Fruit fly (Drosophila melanogaster): Measurements from ENCODE around the gene Cpr67B.

Cpr67B gene

DNA sequence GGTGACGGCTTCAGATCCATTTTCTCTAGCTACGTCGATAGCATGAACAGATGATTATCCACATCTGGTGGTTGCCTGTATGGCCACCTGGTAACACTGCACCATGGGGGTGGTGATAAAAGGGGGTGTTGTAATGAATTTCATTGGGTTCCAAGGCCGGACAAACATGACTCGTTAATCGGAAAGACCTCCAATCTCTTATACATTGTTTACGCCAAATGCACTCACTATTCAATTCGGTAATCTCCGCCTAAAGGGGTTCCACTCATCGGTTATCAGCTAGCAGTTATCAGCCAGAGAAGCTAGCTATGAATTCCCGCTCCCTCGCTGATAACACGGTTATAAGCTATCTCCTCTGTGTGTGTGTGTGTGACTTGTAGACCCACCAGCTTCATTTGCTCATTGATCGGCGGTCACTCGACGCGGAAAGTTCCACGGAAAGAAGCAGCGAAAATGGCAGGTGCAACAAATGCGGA lies 44.3 kb upstream of the Cpr67B start, which contains the start of gene Pdxk:
TSS of gene Pdxk (plus strand) at position 100 of the 476 bp plus-strand sequence.
- peak; percentile 26 for TF ChIP-seq CG13894 (tag; optimal IDR thresholded peaks at IDR 0.05)
- TF ChIP-seq CG12071 (GFP tag; optimal IDR thresholded peaks at IDR 0.05): peak; percentile 22
- TF ChIP-seq CG1603 (tag; optimal IDR thresholded peaks at IDR 0.05): peak; percentile 49
- TF ChIP-seq kni (GFP tag; optimal IDR thresholded peaks at IDR 0.05): peak; percentile 44
- TF ChIP-seq Fer3 (tag; optimal IDR thresholded peaks at IDR 0.05): peak; percentile 22
- 0 out of 3 replicates have a peak, but pooled peaks have one; percentile 30 for TF ChIP-seq HLH4C (GFP tag; IDR thresholded peaks at IDR 0.05; ENCODE audit: partially characterized antibody)
- peak; percentile 0 for TF ChIP-seq gro (GFP tag; optimal IDR thresholded peaks at IDR 0.05)
- no peak for TF ChIP-seq CG2202 (tag; optimal IDR thresholded peaks at IDR 0.05)
- TF ChIP-seq kah (GFP tag; optimal IDR thresholded peaks at IDR 0.05): peak; percentile 63
- TF ChIP-seq CG9797 (GFP tag; optimal IDR thresholded peaks at IDR 0.05): peak; percentile 49
- peak; percentile 92 for TF ChIP-seq CG15514 (GFP tag; optimal IDR thresholded peaks at IDR 0.05)
- 0 out of 2 replicates have a peak, but pooled peaks have one; percentile 24 for TF ChIP-seq amos (GFP tag; IDR thresholded peaks at IDR 0.05; ENCODE audit: partially characterized antibody)
- peak; percentile 45 for TF ChIP-seq Nf-YC (tag; optimal IDR thresholded peaks at IDR 0.05)
- no peak for TF ChIP-seq CG17802 (tag; optimal IDR thresholded peaks at IDR 0.05)
- TF ChIP-seq E2f2 (GFP tag; IDR thresholded peaks at IDR 0.05): peak; percentile 37; the same call in 1 of the 2 replicates
- TF ChIP-seq CG9437 (GFP tag; optimal IDR thresholded peaks at IDR 0.05): peak; percentile 47
- TF ChIP-seq chinmo (GFP tag; IDR thresholded peaks at IDR 0.05; ENCODE audit: partially characterized antibody): peak; percentile 77; the same call in 3 of the 4 replicates
- no peak for TF ChIP-seq aop (GFP tag; IDR thresholded peaks at IDR 0.05)
- peak; percentile 46 for TF ChIP-seq nau (GFP tag; optimal IDR thresholded peaks at IDR 0.05)
- peak; percentile 45 for TF ChIP-seq CrebB (tag; optimal IDR thresholded peaks at IDR 0.05)
- TF ChIP-seq jing (GFP tag; optimal IDR thresholded peaks at IDR 0.05): no peak
- TF ChIP-seq tgo (GFP tag; IDR thresholded peaks at IDR 0.05): no peak
- 0 out of 2 replicates have a peak, but pooled peaks have one; percentile 39 for TF ChIP-seq Scr (GFP tag; IDR thresholded peaks at IDR 0.05; ENCODE audit: partially characterized antibody)
- peak; percentile 24 for TF ChIP-seq BtbVII (GFP tag; optimal IDR thresholded peaks at IDR 0.05)
- peak; percentile 39; the same call in 1 of the 2 replicates for TF ChIP-seq ttk (GFP tag; IDR thresholded peaks at IDR 0.05)
- TF ChIP-seq Sry-δ (GFP tag; optimal IDR thresholded peaks at IDR 0.05): peak; percentile 72
- TF ChIP-seq mam (GFP tag; optimal IDR thresholded peaks at IDR 0.05): peak; percentile 10
- TF ChIP-seq mirr (GFP tag; optimal IDR thresholded peaks at IDR 0.05): peak; percentile 96
- peak; percentile 94 for TF ChIP-seq z (GFP tag; IDR thresholded peaks at IDR 0.05)
- 0 out of 2 replicates have a peak, but pooled peaks have one; percentile 22 for TF ChIP-seq hbn (GFP tag; IDR thresholded peaks at IDR 0.05; ENCODE audit: partially characterized antibody)
- no peak for TF ChIP-seq CG5245 (GFP tag; optimal IDR thresholded peaks at IDR 0.05)
- TF ChIP-seq btn (GFP tag; optimal IDR thresholded peaks at IDR 0.05): no peak
- TF ChIP-seq wek (GFP tag; optimal IDR thresholded peaks at IDR 0.05): peak; percentile 59
- no peak for TF ChIP-seq CG2889 (GFP tag; IDR thresholded peaks at IDR 0.05)
- no peak for TF ChIP-seq CG3065 (GFP tag; optimal IDR thresholded peaks at IDR 0.05)
- no peak for TF ChIP-seq otp (GFP tag; IDR thresholded peaks at IDR 0.05)
- peak; percentile 40; the same call in 1 of the 3 replicates for TF ChIP-seq so (GFP tag; IDR thresholded peaks at IDR 0.05)
- no peak for TF ChIP-seq CG13123 (GFP tag; optimal IDR thresholded peaks at IDR 0.05)
- peak; percentile 89 for TF ChIP-seq GATAe (GFP tag; conservative IDR thresholded peaks at IDR 0.05)
- TF ChIP-seq CG4360 (GFP tag; IDR thresholded peaks at IDR 0.05): 0 out of 2 replicates have a peak, but pooled peaks have one; percentile 22
- 0 out of 3 replicates have a peak, but pooled peaks have one; percentile 19 for TF ChIP-seq CG16813 (GFP tag; IDR thresholded peaks at IDR 0.05; ENCODE audit: partially characterized antibody)
- peak; percentile 40 for TF ChIP-seq twi (tag; optimal IDR thresholded peaks at IDR 0.05)
- TF ChIP-seq Adf1 (GFP tag; IDR thresholded peaks at IDR 0.05): 0 out of 2 replicates have a peak, but pooled peaks have one; percentile 5
- TF ChIP-seq HLH54F (GFP tag; optimal IDR thresholded peaks at IDR 0.05): no peak
- peak; percentile 48 for TF ChIP-seq CG13287 (GFP tag; IDR thresholded peaks at IDR 0.05; ENCODE audit: partially characterized antibody)
- 0 out of 2 replicates have a peak, but pooled peaks have one; percentile 34 for TF ChIP-seq sna (GFP tag; IDR thresholded peaks at IDR 0.05; ENCODE audit: partially characterized antibody)
- TF ChIP-seq CG34376 (GFP tag; optimal IDR thresholded peaks at IDR 0.05): peak; percentile 93
- TF ChIP-seq odd (GFP tag; optimal IDR thresholded peaks at IDR 0.05): peak; percentile 53
